Fruit fly (Drosophila melanogaster) whole organism, embryonic: Measurements from ENCODE around the gene Tehao.

Experiments used
- CG15011 ChIP-seq: fragments of 200-800 bp; sonication (Bioruptor generic); optimal IDR thresholded peaks from 3 replicates; lab custom pipeline; 2018; ENCODE audit warnings: missing biosample characterization, mild to moderate bottlenecking, missing genetic modification characterization
- CG16815 ChIP-seq: fragments of 200-800 bp; sonication (Bioruptor generic); optimal IDR thresholded peaks from 3 replicates; lab custom pipeline; 2017; ENCODE audit warnings: missing biosample characterization, mild to moderate bottlenecking, missing genetic modification characterization
- CG17829 ChIP-seq: fragments of 200-800 bp; optimal IDR thresholded peaks from 2 replicates; lab custom pipeline; 2019; ENCODE audit warnings: missing biosample characterization, mild to moderate bottlenecking, missing genetic modification characterization, moderate library complexity
- CG2116 ChIP-seq: fragments of 200-800 bp; sonication (Bioruptor generic); optimal IDR thresholded peaks from 3 replicates; lab custom pipeline; 2018; ENCODE audit warnings: missing biosample characterization, mild to moderate bottlenecking, missing genetic modification characterization
- CG2202 ChIP-seq: fragments of 200-800 bp; sonication (Bioruptor generic); optimal IDR thresholded peaks from 2 replicates; lab custom pipeline; 2018; ENCODE audit warnings: missing biosample characterization, mild to moderate bottlenecking, missing genetic modification characterization
- CG31441 ChIP-seq: fragments of 200-800 bp; sonication (Bioruptor generic); IDR thresholded peaks from 2 replicates; pipeline ENCODE4 v1.3.6; 2022; ENCODE audit warnings: missing biosample characterization, missing genetic modification characterization
- CG3407 ChIP-seq: fragments of 200-800 bp; sonication (Bioruptor generic); optimal IDR thresholded peaks from 2 replicates; lab custom pipeline; 2018; ENCODE audit warnings: missing biosample characterization, mild to moderate bottlenecking, missing genetic modification characterization
- CG34376 ChIP-seq: fragments of 200-800 bp; sonication (Bioruptor generic); optimal IDR thresholded peaks from 2 replicates; lab custom pipeline; 2018; ENCODE audit warnings: missing biosample characterization, mild to moderate bottlenecking, missing genetic modification characterization
- CG7271 ChIP-seq: fragments of 200-800 bp; sonication (Bioruptor generic); optimal IDR thresholded peaks from 2 replicates; lab custom pipeline; 2018; ENCODE audit warnings: missing biosample characterization, mild to moderate bottlenecking, missing genetic modification characterization, moderate library complexity
- CG8290 ChIP-seq, 3 experiments: fragments of 200-800 bp; sonication (Bioruptor generic); optimal IDR thresholded peaks; 2 replicates each; lab custom pipeline; 2016 to 2019; ENCODE audit warnings: missing biosample characterization in 3 of 3, missing genetic modification characterization in 3 of 3, mild to moderate bottlenecking in 2 of 3, moderate library complexity in 1 of 3
- CG8924 ChIP-seq: fragments of 200-800 bp; optimal IDR thresholded peaks from 3 replicates; lab custom pipeline; 2019; ENCODE audit warnings: missing biosample characterization, mild to moderate bottlenecking, missing genetic modification characterization, moderate library complexity
- CG8944 ChIP-seq: fragments of 200-800 bp; sonication (Bioruptor generic); optimal IDR thresholded peaks from 3 replicates; lab custom pipeline; 2016; ENCODE audit warnings: missing biosample characterization, missing genetic modification characterization
- CG9437 ChIP-seq: fragments of 200-800 bp; sonication (Bioruptor generic); optimal IDR thresholded peaks from 2 replicates; lab custom pipeline; 2018; ENCODE audit warnings: missing biosample characterization, mild to moderate bottlenecking, missing genetic modification characterization
- CG9727 ChIP-seq: fragments of 200-800 bp; sonication (Bioruptor generic); optimal IDR thresholded peaks from 3 replicates; lab custom pipeline; 2017; ENCODE audit warnings: missing biosample characterization, mild to moderate bottlenecking, missing genetic modification characterization
- Dp ChIP-seq: fragments of 200-800 bp; sonication (Bioruptor generic); optimal IDR thresholded peaks from 2 replicates; lab custom pipeline; 2018; ENCODE audit warnings: missing biosample characterization, mild to moderate bottlenecking, missing genetic modification characterization, moderate library complexity
- Drgx ChIP-seq: fragments of 200-800 bp; sonication (Bioruptor generic); IDR thresholded peaks from 2 replicates; pipeline ENCODE4 v1.3.6; 2022; ENCODE audit warnings: missing biosample characterization, missing genetic modification characterization
- Elba2 ChIP-seq: fragments of 200-800 bp; sonication (Bioruptor generic); optimal IDR thresholded peaks from 3 replicates; lab custom pipeline; 2016; ENCODE audit warnings: missing biosample characterization, missing genetic modification characterization
- Fer3 ChIP-seq: fragments of 200-800 bp; sonication (Bioruptor generic); optimal IDR thresholded peaks from 2 replicates; lab custom pipeline; 2018; ENCODE audit warnings: missing biosample characterization, mild to moderate bottlenecking, missing genetic modification characterization, moderate library complexity
- HLH4C ChIP-seq: fragments of 200-800 bp; sonication (Bioruptor generic); IDR thresholded peaks from 3 replicates; pipeline ENCODE4 v1.3.6; 2022; ENCODE audit warnings: missing biosample characterization, missing genetic modification characterization; ENCODE audit not compliant: partially characterized antibody
- Hmx ChIP-seq: fragments of 200-800 bp; sonication (Bioruptor generic); optimal IDR thresholded peaks from 2 replicates; lab custom pipeline; 2016; ENCODE audit warnings: missing biosample characterization, missing genetic modification characterization
- MBD-R2 ChIP-seq: fragments of 200-800 bp; sonication (Bioruptor generic); IDR thresholded peaks from 2 replicates; pipeline ENCODE4 v1.3.6; 2022; ENCODE audit warnings: missing biosample characterization, missing genetic modification characterization
- Myb ChIP-seq: fragments of 200-800 bp; sonication (Bioruptor generic); optimal IDR thresholded peaks from 2 replicates; lab custom pipeline; 2016; ENCODE audit warnings: missing biosample characterization, missing genetic modification characterization
- Sox102F ChIP-seq: fragments of 200-800 bp; sonication (Bioruptor generic); optimal IDR thresholded peaks from 2 replicates; lab custom pipeline; 2018; ENCODE audit warnings: missing biosample characterization, mild to moderate bottlenecking, missing genetic modification characterization, moderate library complexity
- Tbp ChIP-seq: fragments of >200 bp; optimal IDR thresholded peaks from 2 replicates; lab custom pipeline; 2018; ENCODE audit warnings: missing biosample characterization, missing genetic modification characterization
- ab ChIP-seq: fragments of 200-800 bp; sonication (Bioruptor generic); optimal IDR thresholded peaks from 2 replicates; lab custom pipeline; 2016; ENCODE audit warnings: missing biosample characterization, missing genetic modification characterization
- corto ChIP-seq: fragments of 200-800 bp; sonication (Bioruptor generic); optimal IDR thresholded peaks from 2 replicates; lab custom pipeline; 2016; ENCODE audit warnings: missing biosample characterization, mild to moderate bottlenecking, missing genetic modification characterization, moderate library complexity
- ewg ChIP-seq: fragments of 200-800 bp; sonication (Bioruptor generic); optimal IDR thresholded peaks from 3 replicates; lab custom pipeline; 2017; ENCODE audit warnings: mild to moderate bottlenecking, missing biosample characterization, missing genetic modification reagents, missing genetic modification characterization
- fd102C ChIP-seq: fragments of 200-800 bp; sonication (Bioruptor generic); optimal IDR thresholded peaks from 2 replicates; lab custom pipeline; 2018; ENCODE audit warnings: missing biosample characterization, mild to moderate bottlenecking, missing genetic modification characterization, moderate library complexity
- insv ChIP-seq, 2 experiments: fragments of 200-800 bp; sonication (Bioruptor generic); optimal IDR thresholded peaks; 3 replicates each; lab custom pipeline; 2016 to 2018; ENCODE audit warnings: missing biosample characterization in 2 of 2, missing genetic modification characterization in 2 of 2
- lab ChIP-seq: fragments of 200-800 bp; sonication (Bioruptor generic); optimal IDR thresholded peaks from 3 replicates; lab custom pipeline; 2017; ENCODE audit warnings: missing biosample characterization, missing genetic modification characterization, mild to moderate bottlenecking, moderate library complexity, missing genetic modification reagents
- salm ChIP-seq: fragments of 200-800 bp; sonication (Bioruptor generic); optimal IDR thresholded peaks from 2 replicates; lab custom pipeline; 2018; ENCODE audit warnings: missing biosample characterization, mild to moderate bottlenecking, missing genetic modification characterization
- scrt ChIP-seq: fragments of 200-800 bp; sonication (Bioruptor generic); optimal IDR thresholded peaks from 2 replicates; lab custom pipeline; 2018; ENCODE audit warnings: missing biosample characterization, mild to moderate bottlenecking, missing genetic modification characterization, moderate library complexity
- slbo ChIP-seq: fragments of 200-800 bp; sonication (Bioruptor generic); IDR thresholded peaks from 2 replicates; pipeline ENCODE4 v1.3.6; 2022; ENCODE audit warnings: missing biosample characterization, missing genetic modification characterization
- ssp ChIP-seq: fragments of 200-800 bp; sonication (Bioruptor generic); IDR thresholded peaks from 2 replicates; pipeline ENCODE4 v1.3.6; 2022; ENCODE audit warnings: missing biosample characterization, missing genetic modification characterization
- tin ChIP-seq: fragments of 200-800 bp; sonication (Bioruptor generic); optimal IDR thresholded peaks from 3 replicates; lab custom pipeline; 2016; ENCODE audit warnings: missing biosample characterization, missing genetic modification characterization
- vvl ChIP-seq: fragments of 200-800 bp; sonication (Bioruptor generic); IDR thresholded peaks from 2 replicates; pipeline ENCODE4 v1.3.6; 2022; ENCODE audit warnings: missing biosample characterization, missing genetic modification characterization
- wor ChIP-seq: fragments of 200-800 bp; sonication (Bioruptor generic); IDR thresholded peaks from 2 replicates; pipeline ENCODE4 v1.3.6; 2022; ENCODE audit warnings: missing biosample characterization, missing genetic modification characterization

Gene Tehao

DNA sequence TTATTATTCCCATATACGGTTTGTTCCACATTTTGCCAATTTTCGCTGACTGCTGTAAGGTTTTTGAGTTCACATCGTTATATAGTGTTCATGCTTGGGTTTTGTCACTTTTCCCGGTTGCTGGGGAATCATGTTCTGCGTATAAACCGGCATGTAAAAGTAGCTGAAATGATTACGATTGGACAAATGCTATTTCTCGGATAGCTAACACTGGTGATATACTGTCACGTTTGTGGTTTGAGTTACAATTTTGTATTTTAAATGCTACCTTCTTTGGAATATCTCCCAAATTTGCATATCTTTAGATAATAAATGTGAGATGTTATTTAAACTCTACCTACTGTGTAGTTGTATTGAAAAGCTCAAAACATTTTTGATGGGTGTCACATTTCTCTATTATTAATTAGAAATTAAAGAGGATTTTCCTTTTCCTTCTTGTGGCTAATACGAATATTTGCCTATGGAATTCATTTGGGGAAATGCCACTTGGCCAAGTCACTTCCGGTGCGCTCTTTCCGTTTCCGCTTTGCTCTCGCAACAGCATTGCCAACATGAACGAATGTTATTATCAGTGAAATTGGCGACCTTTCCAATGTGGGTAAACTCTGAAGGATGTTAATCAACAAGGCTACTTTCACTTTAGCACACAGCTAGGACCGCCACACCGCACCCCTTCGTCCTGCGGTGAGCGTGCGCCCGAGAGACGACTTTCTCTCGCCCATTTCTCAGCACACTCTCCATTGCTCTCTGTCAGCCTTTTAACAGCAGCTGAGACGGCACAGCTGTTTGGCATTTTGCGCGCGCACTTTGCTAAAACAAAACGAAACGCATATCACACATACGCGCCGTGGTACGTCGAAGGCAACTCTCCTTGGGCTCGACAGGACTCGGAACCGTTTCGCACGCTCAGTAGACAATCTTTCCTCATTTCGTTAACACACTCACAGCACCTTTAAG, 20.6 kb upstream of the Tehao start, which contains the start of the genes CG16956, CG42784 and CG43850 (continued):
- TF ChIP-seq CG8924 (tag; lab: Kevin White, UChicago), result no peak
- TF ChIP-seq ewg (GFP tag; lab: Kevin White, UChicago), result peak; percentile 89
- TF ChIP-seq CG3407, result no peak
- no peak for TF ChIP-seq CG2202 (tag; lab: Kevin White, UChicago)
- TF ChIP-seq CG9727 (GFP tag; lab: Kevin White, UChicago), result peak; percentile 56
- TF ChIP-seq fd102C, result no peak
- TF ChIP-seq CG2116 (GFP tag; lab: Kevin White, UChicago), result peak; percentile 40
- no peak for TF ChIP-seq Dp
- TF ChIP-seq CG31441 (GFP tag; lab: Robert Waterston, UW), result peak; percentile 54; the same call in 1 of the 2 replicates
- TF ChIP-seq HLH4C (GFP tag; lab: Robert Waterston, UW), result no peak
- TF ChIP-seq wor (GFP tag; lab: Robert Waterston, UW), result no peak
- 0 out of 2 replicates have a peak, but pooled peaks have one; percentile 60 for TF ChIP-seq vvl (GFP tag; lab: Robert Waterston, UW)
- no peak for TF ChIP-seq ab (GFP tag; lab: Kevin White, UChicago)
- peak; percentile 78 for TF ChIP-seq scrt (GFP tag; lab: Kevin White, UChicago)
- TF ChIP-seq Sox102F (GFP tag; lab: Kevin White, UChicago), result peak; percentile 18
- TF ChIP-seq insv (GFP tag; optimal IDR thresholded peaks at IDR 0.05; lab: Kevin White, UChicago), result peak in 1 of 2 experiments; percentile 49
- TF ChIP-seq CG8944 (GFP tag; lab: Kevin White, UChicago), result no peak
- TF ChIP-seq Fer3 (tag; lab: Kevin White, UChicago), result peak; percentile 75
- TF ChIP-seq Hmx (GFP tag; lab: Kevin White, UChicago), result no peak
- no peak for TF ChIP-seq slbo (GFP tag; lab: Robert Waterston, UW)
- no peak for TF ChIP-seq corto (GFP tag; lab: Kevin White, UChicago)
- no peak for TF ChIP-seq Elba2 (GFP tag; lab: Kevin White, UChicago)
- TF ChIP-seq CG16815 (GFP tag; lab: Kevin White, UChicago), result no peak
- no peak for TF ChIP-seq Myb (GFP tag; lab: Kevin White, UChicago)
- TF ChIP-seq CG8290 (GFP tag; optimal IDR thresholded peaks at IDR 0.05; lab: Kevin White, UChicago), result no peak
- peak in 1 of 2 experiments; percentile 87 for TF ChIP-seq CG8290 (tag; optimal IDR thresholded peaks at IDR 0.05; lab: Kevin White, UChicago)
- no peak for TF ChIP-seq salm (tag; lab: Kevin White, UChicago)
- TF ChIP-seq CG34376 (GFP tag; lab: Kevin White, UChicago), result peak; percentile 96
- TF ChIP-seq ssp (GFP tag; lab: Robert Waterston, UW), result no peak
- TF ChIP-seq CG15011 (GFP tag; lab: Kevin White, UChicago), result peak; percentile 68
- TF ChIP-seq Tbp, result no peak
- TF ChIP-seq MBD-R2 (GFP tag; lab: Robert Waterston, UW), result no peak
- peak; percentile 94 for TF ChIP-seq lab
- TF ChIP-seq CG7271 (tag; lab: Kevin White, UChicago), result peak; percentile 2
- TF ChIP-seq CG9437 (GFP tag; lab: Kevin White, UChicago), result peak; percentile 30
- TF ChIP-seq tin (GFP tag; lab: Kevin White, UChicago), result no peak

DNA sequence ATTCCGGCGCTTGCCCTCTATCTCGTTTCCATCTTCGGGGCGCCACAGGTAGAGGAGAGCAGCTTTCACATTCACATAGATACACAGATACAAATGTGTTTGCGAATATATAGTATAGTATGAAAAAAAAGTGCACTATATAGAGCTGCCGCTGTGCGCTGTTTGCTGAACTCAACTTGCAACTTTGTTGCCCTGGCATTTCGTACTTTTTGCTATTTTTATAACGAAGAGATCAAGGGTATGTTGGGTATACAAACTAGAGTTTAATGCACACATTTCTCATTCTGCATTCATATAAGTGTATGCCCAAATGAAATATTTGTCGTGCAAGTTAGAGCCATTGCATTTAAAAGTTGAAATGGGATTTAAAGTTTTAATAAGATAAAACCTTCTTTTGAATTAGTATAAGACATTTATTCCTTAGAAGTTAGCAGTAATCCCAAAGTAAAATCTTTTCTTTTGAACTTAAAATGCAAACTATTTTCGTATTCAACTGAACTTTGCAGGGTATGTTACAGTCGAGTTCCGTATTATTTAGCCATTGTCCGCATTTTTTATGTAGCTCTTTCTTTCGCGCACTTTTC, 4.4 kb upstream of the Tehao start:
- TF ChIP-seq CG17829 (tag; lab: Kevin White, UChicago), result no peak
- TF ChIP-seq Drgx (GFP tag; lab: Robert Waterston, UW), result peak; percentile 30; the same call in 1 of the 2 replicates
